Fruit fly (Drosophila melanogaster) whole organism, embryonic: ENCODE measurements around the gene Hip1.
A peak's percentile ranks its signal among the peaks of the same experiment; 100 is the strongest.

Experiments
- Atf6 ChIP-seq: fragments of 200-800 bp; sonication (Bioruptor generic); IDR thresholded peaks from 2 replicates; pipeline ENCODE4 v1.3.6; 2022; ENCODE audit warnings: missing biosample characterization, missing genetic modification characterization
- B-H1 ChIP-seq: fragments of 200-800 bp; sonication (Bioruptor generic); IDR thresholded peaks from 3 replicates; pipeline ENCODE4 v1.3.6; 2022; ENCODE audit warnings: missing biosample characterization, missing genetic modification characterization
- CG11085 ChIP-seq: fragments of 200-800 bp; sonication (Bioruptor generic); IDR thresholded peaks from 2 replicates; pipeline ENCODE4 v1.3.6; 2022; ENCODE audit warnings: missing biosample characterization, missing genetic modification characterization
- CG11560 ChIP-seq: fragments of 200-800 bp; sonication (Bioruptor generic); IDR thresholded peaks from 3 replicates; pipeline ENCODE4 v1.3.6; 2022; ENCODE audit warnings: missing biosample characterization, missing genetic modification characterization
- CG12219 ChIP-seq: fragments of 200-800 bp; sonication (Bioruptor generic); optimal IDR thresholded peaks from 3 replicates; lab custom pipeline; 2018; ENCODE audit warnings: missing biosample characterization, mild to moderate bottlenecking, missing genetic modification characterization
- CG12769 ChIP-seq: fragments of 200-800 bp; sonication (Bioruptor generic); optimal IDR thresholded peaks from 2 replicates; lab custom pipeline; 2019; ENCODE audit warnings: missing biosample characterization, mild to moderate bottlenecking, missing genetic modification characterization, moderate library complexity
- CG13296 ChIP-seq: fragments of 200-800 bp; sonication (Bioruptor generic); optimal IDR thresholded peaks from 3 replicates; lab custom pipeline; 2018; ENCODE audit warnings: missing biosample characterization, mild to moderate bottlenecking, missing genetic modification characterization
- CG13894 ChIP-seq: fragments of 200-800 bp; sonication (Bioruptor generic); optimal IDR thresholded peaks from 3 replicates; lab custom pipeline; 2018; ENCODE audit warnings: missing biosample characterization, mild to moderate bottlenecking, missing genetic modification characterization, moderate library complexity
- CG14441 ChIP-seq: fragments of 200-800 bp; sonication (Bioruptor generic); IDR thresholded peaks from 2 replicates; pipeline ENCODE4 v1.3.6; 2022; ENCODE audit warnings: missing biosample characterization, missing genetic modification characterization
- CG15696 ChIP-seq: fragments of 200-800 bp; sonication (Bioruptor generic); optimal IDR thresholded peaks from 2 replicates; lab custom pipeline; 2019; ENCODE audit warnings: missing biosample characterization, mild to moderate bottlenecking, missing genetic modification characterization, moderate library complexity
- CG1832 ChIP-seq: fragments of 200-800 bp; sonication (Bioruptor generic); optimal IDR thresholded peaks from 2 replicates; lab custom pipeline; 2017; ENCODE audit warnings: missing biosample characterization, mild to moderate bottlenecking, missing genetic modification characterization, inconsistent platforms
- CG2199 ChIP-seq: fragments of 200-800 bp; sonication (Bioruptor generic); IDR thresholded peaks from 3 replicates; pipeline ENCODE4 v1.3.6; 2022; ENCODE audit warnings: missing biosample characterization, missing genetic modification characterization
- CG30431 ChIP-seq: fragments of 200-800 bp; sonication (Bioruptor generic); optimal IDR thresholded peaks from 2 replicates; lab custom pipeline; 2017; ENCODE audit warnings: missing biosample characterization, missing genetic modification characterization
- CG5245 ChIP-seq: fragments of 200-800 bp; sonication (Bioruptor generic); optimal IDR thresholded peaks from 3 replicates; lab custom pipeline; 2016; ENCODE audit warnings: missing biosample characterization, missing genetic modification characterization
- CG7928 ChIP-seq: fragments of 200-800 bp; sonication (Bioruptor generic); optimal IDR thresholded peaks from 2 replicates; lab custom pipeline; 2017; ENCODE audit warnings: missing biosample characterization, mild to moderate bottlenecking, missing genetic modification characterization
- CG9727 ChIP-seq: fragments of 200-800 bp; sonication (Bioruptor generic); optimal IDR thresholded peaks from 3 replicates; lab custom pipeline; 2017; ENCODE audit warnings: missing biosample characterization, mild to moderate bottlenecking, missing genetic modification characterization
- Dfd ChIP-seq, 2 experiments: fragments of >200 bp; optimal IDR thresholded peaks; 2 replicates each; lab custom pipeline; 2017; ENCODE audit warnings: missing biosample characterization in 2 of 2, missing genetic modification characterization in 2 of 2
- Hr3 ChIP-seq: fragments of 200-800 bp; sonication (Bioruptor generic); optimal IDR thresholded peaks from 3 replicates; lab custom pipeline; 2016; ENCODE audit warnings: missing biosample characterization, missing genetic modification characterization
- Hr39 ChIP-seq: fragments of >200 bp; optimal IDR thresholded peaks from 2 replicates; lab custom pipeline; 2017
- Hr51 ChIP-seq, 2 experiments: fragments of 200-800 bp; sonication (Bioruptor generic); optimal IDR thresholded peaks; 2 replicates in 1 of 2; 3 replicates in 1 of 2; lab custom pipeline; 2016 to 2018; ENCODE audit warnings: missing biosample characterization in 2 of 2, missing genetic modification characterization in 2 of 2, mild to moderate bottlenecking in 1 of 2, moderate library complexity in 1 of 2
- Hsf ChIP-seq: fragments of 200-800 bp; sonication (Bioruptor generic); optimal IDR thresholded peaks from 3 replicates; lab custom pipeline; 2016; ENCODE audit warnings: missing biosample characterization, missing genetic modification characterization
- NC2β ChIP-seq: fragments of 200-800 bp; sonication (Bioruptor generic); optimal IDR thresholded peaks from 2 replicates; lab custom pipeline; 2016; ENCODE audit warnings: missing biosample characterization, missing genetic modification characterization
- Nf-YC ChIP-seq: fragments of 200-800 bp; optimal IDR thresholded peaks from 3 replicates; lab custom pipeline; 2019; ENCODE audit warnings: missing biosample characterization, mild to moderate bottlenecking, missing genetic modification characterization, moderate library complexity
- Oaz ChIP-seq: fragments of 200-800 bp; sonication (Bioruptor generic); IDR thresholded peaks from 2 replicates; pipeline ENCODE4 v1.3.6; 2022; ENCODE audit warnings: missing biosample characterization, missing genetic modification characterization
- Sox102F ChIP-seq: fragments of 200-800 bp; sonication (Bioruptor generic); optimal IDR thresholded peaks from 2 replicates; lab custom pipeline; 2018; ENCODE audit warnings: missing biosample characterization, mild to moderate bottlenecking, missing genetic modification characterization, moderate library complexity
- Sry-β ChIP-seq: fragments of 200-800 bp; sonication (Bioruptor generic); optimal IDR thresholded peaks from 2 replicates; lab custom pipeline; 2018; ENCODE audit warnings: missing biosample characterization, mild to moderate bottlenecking, missing genetic modification characterization, moderate library complexity
- Ssrp ChIP-seq: fragments of 200-800 bp; sonication (Bioruptor generic); optimal IDR thresholded peaks from 2 replicates; lab custom pipeline; 2018; ENCODE audit warnings: missing biosample characterization, mild to moderate bottlenecking, missing genetic modification characterization, moderate library complexity
- Xbp1 ChIP-seq: fragments of 200-800 bp; sonication (Bioruptor generic); optimal IDR thresholded peaks from 3 replicates; lab custom pipeline; 2016; ENCODE audit warnings: missing biosample characterization, mild to moderate bottlenecking, missing genetic modification characterization
- al ChIP-seq: fragments of 200-800 bp; sonication (Bioruptor generic); IDR thresholded peaks from 2 replicates; pipeline ENCODE4 v1.3.6; 2022; ENCODE audit warnings: missing biosample characterization, missing genetic modification characterization
- ase ChIP-seq: fragments of 200-800 bp; sonication (Bioruptor generic); IDR thresholded peaks from 3 replicates; pipeline ENCODE4 v1.3.6; 2022; ENCODE audit warnings: missing biosample characterization, missing genetic modification characterization
- bab2 ChIP-seq: fragments of 200-800 bp; sonication (Bioruptor generic); optimal IDR thresholded peaks from 2 replicates; lab custom pipeline; 2016; ENCODE audit warnings: missing biosample characterization, missing genetic modification characterization
- bcd ChIP-seq: fragments of 200-800 bp; sonication (Bioruptor generic); optimal IDR thresholded peaks from 2 replicates; lab custom pipeline; 2017; ENCODE audit warnings: missing biosample characterization, mild to moderate bottlenecking, missing genetic modification characterization
- caup ChIP-seq: fragments of 200-800 bp; sonication (Bioruptor generic); optimal IDR thresholded peaks from 3 replicates; lab custom pipeline; 2017; ENCODE audit warnings: missing biosample characterization, mild to moderate bottlenecking, missing genetic modification characterization, moderate library complexity; ENCODE audit not compliant: severe bottlenecking
- grn ChIP-seq: fragments of 200-800 bp; sonication (Bioruptor generic); optimal IDR thresholded peaks from 3 replicates; lab custom pipeline; 2017; ENCODE audit warnings: missing biosample characterization, missing genetic modification characterization
- h ChIP-seq: fragments of >200 bp; optimal IDR thresholded peaks from 2 replicates; lab custom pipeline; 2017
- hb ChIP-seq: fragments of 200-800 bp; sonication (Bioruptor generic); IDR thresholded peaks from 3 replicates; pipeline ENCODE4 v1.3.6; 2022; ENCODE audit warnings: missing biosample characterization, missing genetic modification characterization; ENCODE audit not compliant: partially characterized antibody
- hbn ChIP-seq: fragments of 200-800 bp; sonication (Bioruptor generic); IDR thresholded peaks from 2 replicates; pipeline ENCODE4 v1.3.6; 2022; ENCODE audit warnings: missing biosample characterization, missing genetic modification characterization; ENCODE audit not compliant: partially characterized antibody
- hth ChIP-seq: fragments of >200 bp; optimal IDR thresholded peaks from 2 replicates; lab custom pipeline; 2017; ENCODE audit warnings: inconsistent platforms
- nom ChIP-seq: fragments of 200-800 bp; sonication (Bioruptor generic); optimal IDR thresholded peaks from 2 replicates; lab custom pipeline; 2017; ENCODE audit warnings: missing biosample characterization, missing genetic modification characterization, mild to moderate bottlenecking, moderate library complexity, missing genetic modification reagents
- pan ChIP-seq, 4 experiments: fragments of >200 bp in 3 of 4; fragments of 200-800 bp in 1 of 4; sonication (Bioruptor generic) in 1 of 4; optimal IDR thresholded peaks in 3 of 4; IDR thresholded peaks in 1 of 4; 2 replicates each; pipeline versions ENCODE4 v1.3.6 to Lab custom; 2017 to 2022; ENCODE audit warnings: missing biosample characterization in 2 of 4, missing genetic modification characterization in 2 of 4, mixed read lengths in 1 of 4
- pb ChIP-seq: fragments of 200-800 bp; sonication (Bioruptor generic); optimal IDR thresholded peaks from 3 replicates; lab custom pipeline; 2016; ENCODE audit warnings: missing biosample characterization, missing genetic modification characterization
- pros ChIP-seq: fragments of 200-800 bp; sonication (Bioruptor generic); optimal IDR thresholded peaks from 3 replicates; lab custom pipeline; 2019; ENCODE audit warnings: missing biosample characterization, mild to moderate bottlenecking, missing genetic modification characterization, moderate library complexity
- ro ChIP-seq: fragments of 200-800 bp; sonication (Bioruptor generic); IDR thresholded peaks from 2 replicates; pipeline ENCODE4 v1.3.6; 2022; ENCODE audit warnings: missing biosample characterization, missing genetic modification characterization
- slbo ChIP-seq: fragments of 200-800 bp; sonication (Bioruptor generic); IDR thresholded peaks from 2 replicates; pipeline ENCODE4 v1.3.6; 2022; ENCODE audit warnings: missing biosample characterization, missing genetic modification characterization
- sr ChIP-seq: fragments of 200-800 bp; sonication (Bioruptor generic); IDR thresholded peaks from 3 replicates; pipeline ENCODE4 v1.3.6; 2022; ENCODE audit warnings: missing biosample characterization, missing genetic modification characterization
- stc ChIP-seq: fragments of 200-800 bp; sonication (Bioruptor generic); IDR thresholded peaks from 2 replicates; pipeline ENCODE4 v1.3.6; 2022; ENCODE audit warnings: missing biosample characterization, missing genetic modification characterization
- tgo ChIP-seq: fragments of 200-800 bp; sonication (Bioruptor generic); IDR thresholded peaks from 3 replicates; pipeline ENCODE4 v1.3.6; 2022; ENCODE audit warnings: missing biosample characterization, missing genetic modification characterization
- tio ChIP-seq: fragments of 200-800 bp; sonication (Bioruptor generic); optimal IDR thresholded peaks from 2 replicates; lab custom pipeline; 2017; ENCODE audit warnings: missing biosample characterization, missing genetic modification characterization, inconsistent platforms
- tx ChIP-seq: fragments of 200-800 bp; sonication (Bioruptor generic); optimal IDR thresholded peaks from 2 replicates; lab custom pipeline; 2016; ENCODE audit warnings: missing biosample characterization, missing genetic modification characterization
- usp ChIP-seq: fragments of >200 bp; optimal IDR thresholded peaks from 2 replicates; lab custom pipeline; 2017; ENCODE audit warnings: missing biosample characterization, missing genetic modification characterization
- zen ChIP-seq: fragments of 200-800 bp; sonication (Bioruptor generic); optimal IDR thresholded peaks from 3 replicates; lab custom pipeline; 2018; ENCODE audit warnings: missing biosample characterization, mild to moderate bottlenecking, missing genetic modification characterization, moderate library complexity

Gene Hip1

dm6 chr3L:12806290-12806743 is 32.9 kb upstream of the Hip1 start (continued):
- TF ChIP-seq pan (optimal IDR thresholded peaks at IDR 0.05; lab: Kevin White, UChicago): no peak
- peak in 1 of 2 experiments; percentile 45 for TF ChIP-seq pan (GFP tag; optimal IDR thresholded peaks at IDR 0.05 in 1 of 2, IDR thresholded peaks at IDR 0.05 in 1 of 2)
- TF ChIP-seq Ssrp (tag; lab: Kevin White, UChicago): peak; percentile 37
- no peak for TF ChIP-seq CG1832
- TF ChIP-seq Nf-YC (tag; lab: Kevin White, UChicago): peak; percentile 45
- TF ChIP-seq tio (GFP tag; lab: Kevin White, UChicago): no peak
- no peak for TF ChIP-seq bab2 (GFP tag; lab: Kevin White, UChicago)
- TF ChIP-seq Atf6: no peak
- TF ChIP-seq pros (GFP tag; lab: Kevin White, UChicago): no peak
- TF ChIP-seq CG11560: no peak
- TF ChIP-seq B-H1: no peak
- no peak for TF ChIP-seq pb (GFP tag; lab: Kevin White, UChicago)
- no peak for TF ChIP-seq CG11085 (GFP tag; lab: Robert Waterston, UW)
- TF ChIP-seq hb: no peak
- peak in 1 of 2 experiments; percentile 75 for TF ChIP-seq Hr51 (GFP tag; optimal IDR thresholded peaks at IDR 0.05; lab: Kevin White, UChicago)
- peak; percentile 11 for TF ChIP-seq CG13296 (GFP tag; lab: Kevin White, UChicago)
- no peak for TF ChIP-seq al (GFP tag; lab: Robert Waterston, UW)
- no peak for TF ChIP-seq CG13894
- TF ChIP-seq CG2199 (GFP tag; lab: Robert Waterston, UW): no peak
- TF ChIP-seq Sox102F (GFP tag; lab: Kevin White, UChicago): peak; percentile 65
- TF ChIP-seq slbo (GFP tag; lab: Robert Waterston, UW): peak; percentile 27; the same call in 1 of the 2 replicates
- TF ChIP-seq nom: peak; percentile 45
- TF ChIP-seq NC2β: no peak
- 0 out of 2 replicates have a peak, but pooled peaks have one; percentile 14 for TF ChIP-seq CG14441 (GFP tag; lab: Robert Waterston, UW)
- no peak for TF ChIP-seq CG30431 (GFP tag; lab: Kevin White, UChicago)
- 0 out of 3 replicates have a peak, but pooled peaks have one; percentile 41 for TF ChIP-seq tgo (GFP tag; lab: Robert Waterston, UW)
- TF ChIP-seq sr (GFP tag; lab: Robert Waterston, UW): no peak
- TF ChIP-seq stc (GFP tag; lab: Robert Waterston, UW): peak; percentile 61; the same call in 1 of the 2 replicates
- TF ChIP-seq CG12769: no peak
- peak; percentile 7 for TF ChIP-seq CG15696 (tag; lab: Kevin White, UChicago)
- peak; percentile 46 for TF ChIP-seq CG9727
- TF ChIP-seq CG5245 (GFP tag; lab: Kevin White, UChicago): peak; percentile 21
- TF ChIP-seq ro (GFP tag; lab: Robert Waterston, UW): no peak
- peak; percentile 57 for TF ChIP-seq CG12219 (GFP tag; lab: Kevin White, UChicago)
- peak; percentile 32 for TF ChIP-seq caup (GFP tag; lab: Kevin White, UChicago)
- no peak for TF ChIP-seq Hsf (GFP tag; lab: Kevin White, UChicago)
- no peak for TF ChIP-seq CG7928 (GFP tag; lab: Kevin White, UChicago)
- TF ChIP-seq zen (tag; lab: Kevin White, UChicago): no peak
- no peak for TF ChIP-seq Dfd (GFP tag; optimal IDR thresholded peaks at IDR 0.05; lab: Kevin White, UChicago)
- TF ChIP-seq tx (GFP tag; lab: Kevin White, UChicago): no peak
- peak; percentile 36 for TF ChIP-seq grn (GFP tag; lab: Kevin White, UChicago)
- no peak for TF ChIP-seq ase (GFP tag; lab: Robert Waterston, UW)
- no peak for TF ChIP-seq Oaz (GFP tag; lab: Robert Waterston, UW)
- no peak for TF ChIP-seq bcd (GFP tag; lab: Kevin White, UChicago)
- TF ChIP-seq Sry-β (GFP tag; lab: Kevin White, UChicago): no peak
- no peak for TF ChIP-seq h (lab: Kevin White, UChicago)
- TF ChIP-seq usp (GFP tag; lab: Kevin White, UChicago): no peak
- no peak for TF ChIP-seq hbn (GFP tag; lab: Robert Waterston, UW)
- no peak for TF ChIP-seq hth
- peak; percentile 68 for TF ChIP-seq Xbp1 (GFP tag; lab: Kevin White, UChicago)
- TF ChIP-seq Hr39: no peak
- TF ChIP-seq Hr3 (GFP tag; lab: Kevin White, UChicago): peak; percentile 45
